Worm (Caenorhabditis elegans) whole organism, L4 larva: Measurements from ENCODE around the gene cyp-35A2.
A peak's percentile ranks its signal among the peaks of the same experiment; 100 is the strongest.
"Not testable (repeated sequence)": the region's sequence is repeated elsewhere in the genome, so short reads cannot be mapped to it uniquely, and the experiment has no call there.

ENCODE experiments used
- F10B5.3 ChIP-seq: sonication (generic microtip); optimal IDR thresholded peaks from 2 replicates; lab custom pipeline; 2016; ENCODE audit warnings: mild to moderate bottlenecking, missing genetic modification characterization, missing compliant biosample characterization
- F26F4.8 ChIP-seq: fragments of 200-800 bp; sonication (Bioruptor generic); conservative IDR thresholded peaks from 2 replicates; pipeline ENCODE4 v1.3.6; 2022; ENCODE audit warnings: missing genetic modification characterization, missing compliant biosample characterization
- F44E2.7 ChIP-seq: fragments of 200-800 bp; sonication (Bioruptor generic); IDR thresholded peaks from 2 replicates; pipeline ENCODE4 v2.1.2; 2022; ENCODE audit warnings: missing genetic modification characterization, missing compliant biosample characterization
- T20F7.1 ChIP-seq: fragments of 200-800 bp; sonication (Bioruptor generic); optimal IDR thresholded peaks from 2 replicates; lab custom pipeline; 2018; ENCODE audit warnings: mild to moderate bottlenecking, missing genetic modification characterization, missing compliant biosample characterization
- Y105C5A.15 ChIP-seq: fragments of 200-800 bp; sonication (Bioruptor generic); IDR thresholded peaks from 2 replicates; pipeline ENCODE4 v1.3.6; 2022; ENCODE audit warnings: missing genetic modification characterization, missing compliant biosample characterization
- aha-1 ChIP-seq: fragments of 150-350 bp; peaks from one replicate; lab custom pipeline; 2014; ENCODE audit warnings: missing biosample characterization, missing genetic modification characterization
- aly-2 ChIP-seq: sonication (generic microtip); optimal IDR thresholded peaks from 2 replicates; lab custom pipeline; 2018; ENCODE audit warnings: missing biosample characterization, missing genetic modification characterization
- ama-1 ChIP-seq: fragments of 150-350 bp; optimal IDR thresholded peaks from 2 replicates; lab custom pipeline; 2014; ENCODE audit warnings: inconsistent platforms, mixed read lengths
- ceh-82 ChIP-seq: sonication (generic microtip); optimal IDR thresholded peaks from 2 replicates; lab custom pipeline; 2017; ENCODE audit warnings: missing biosample characterization, missing genetic modification characterization
- daf-12 ChIP-seq: fragments of 150-350 bp; optimal IDR thresholded peaks from 2 replicates; lab custom pipeline; 2014; ENCODE audit warnings: missing biosample characterization, missing genetic modification reagents, missing genetic modification characterization
- dpl-1 ChIP-seq: fragments of 150-350 bp; optimal IDR thresholded peaks from 2 replicates; lab custom pipeline; 2014; ENCODE audit warnings: missing biosample characterization, missing genetic modification reagents, missing genetic modification characterization
- duxl-1 ChIP-seq: sonication (generic microtip); optimal IDR thresholded peaks from 2 replicates; lab custom pipeline; 2016; ENCODE audit warnings: mild to moderate bottlenecking, missing genetic modification characterization, moderate library complexity, missing compliant biosample characterization; ENCODE audit not compliant: poor library complexity
- egl-27 ChIP-seq: sonication (generic microtip); optimal IDR thresholded peaks from 3 replicates; lab custom pipeline; 2017; ENCODE audit warnings: missing biosample characterization, missing genetic modification reagents, missing genetic modification characterization
- fkh-10 ChIP-seq: fragments of 150-350 bp; optimal IDR thresholded peaks from 2 replicates; lab custom pipeline; 2014; ENCODE audit warnings: missing biosample characterization, missing genetic modification reagents, missing genetic modification characterization
- hlh-30 ChIP-seq: sonication (generic microtip); optimal IDR thresholded peaks from 2 replicates; lab custom pipeline; 2017; ENCODE audit warnings: antibody characterized with exemption, mild to moderate bottlenecking, missing genetic modification characterization, missing compliant biosample characterization; ENCODE audit not compliant: insufficient read depth
- madf-9 ChIP-seq: fragments of 200-800 bp; sonication (Bioruptor generic); conservative IDR thresholded peaks from 2 replicates; pipeline ENCODE4 v1.3.6; 2022; ENCODE audit warnings: missing genetic modification reagents, missing genetic modification characterization, missing compliant biosample characterization
- mes-2 ChIP-seq: sonication (generic microtip); optimal IDR thresholded peaks from 2 replicates; lab custom pipeline; 2016; ENCODE audit warnings: missing genotype, mild to moderate bottlenecking, missing genetic modification characterization, missing compliant biosample characterization; ENCODE audit not compliant: poor library complexity, severe bottlenecking
- mxl-2 ChIP-seq: fragments of 200-800 bp; sonication (Bioruptor generic); conservative IDR thresholded peaks from 2 replicates; pipeline ENCODE4 v1.3.6; 2022; ENCODE audit warnings: missing genetic modification reagents, missing genetic modification characterization, missing compliant biosample characterization
- nhr-10 ChIP-seq: fragments of 150-350 bp; optimal IDR thresholded peaks from 2 replicates; lab custom pipeline; 2014; ENCODE audit warnings: missing biosample characterization, missing genetic modification characterization
- nhr-102 ChIP-seq: sonication (generic microtip); optimal IDR thresholded peaks from 2 replicates; lab custom pipeline; 2016; ENCODE audit warnings: mild to moderate bottlenecking, missing genetic modification characterization, moderate library complexity, missing compliant biosample characterization
- nhr-6 ChIP-seq: fragments of 150-350 bp; optimal IDR thresholded peaks from 2 replicates; lab custom pipeline; 2014; ENCODE audit warnings: missing biosample characterization, missing genetic modification characterization
- nhr-77 ChIP-seq: fragments of 150-350 bp; optimal IDR thresholded peaks from 2 replicates; lab custom pipeline; 2014; ENCODE audit warnings: missing biosample characterization, missing genetic modification characterization
- php-3 ChIP-seq: fragments of 200-800 bp; sonication (Bioruptor generic); IDR thresholded peaks from 2 replicates; pipeline ENCODE4 v1.3.6; 2022; ENCODE audit warnings: missing genetic modification reagents, missing genetic modification characterization, missing compliant biosample characterization
- pqm-1 ChIP-seq: sonication (generic microtip); optimal IDR thresholded peaks from 2 replicates; lab custom pipeline; 2017; ENCODE audit warnings: missing biosample characterization, missing genetic modification characterization
- spr-1 ChIP-seq: sonication (generic microtip); optimal IDR thresholded peaks from 2 replicates; lab custom pipeline; 2016; ENCODE audit warnings: mild to moderate bottlenecking, missing genetic modification characterization, missing compliant biosample characterization
- spr-3 ChIP-seq: fragments of 200-800 bp; sonication (Bioruptor generic); optimal IDR thresholded peaks from 2 replicates; lab custom pipeline; 2018; ENCODE audit warnings: mild to moderate bottlenecking, missing genetic modification characterization, missing compliant biosample characterization
- tag-97 ChIP-seq: fragments of 200-800 bp; sonication (Bioruptor generic); IDR thresholded peaks from 2 replicates; pipeline ENCODE4 v1.3.6; 2022; ENCODE audit warnings: missing genetic modification characterization, missing compliant biosample characterization
- unc-130 ChIP-seq: sonication (generic microtip); optimal IDR thresholded peaks from 2 replicates; lab custom pipeline; 2016; ENCODE audit warnings: missing genetic modification reagents, missing genetic modification characterization, missing compliant biosample characterization
- unc-62 ChIP-seq, 3 experiments: fragments of 150-350 bp in 1 of 3; sonication (generic microtip); optimal IDR thresholded peaks in 2 of 3; peaks in 1 of 3; 1 replicate in 1 of 3; 2 replicates in 2 of 3; lab custom pipeline; 2014 to 2017; ENCODE audit warnings: missing biosample characterization in 3 of 3, missing genetic modification characterization in 3 of 3, missing genetic modification reagents in 3 of 3, missing genotype in 1 of 3
- zfp-2 ChIP-seq: sonication (generic microtip); optimal IDR thresholded peaks from 2 replicates; lab custom pipeline; 2016; ENCODE audit warnings: mild to moderate bottlenecking, missing genetic modification characterization, missing compliant biosample characterization
- zfp-3 ChIP-seq: fragments of 200-800 bp; sonication (Bioruptor generic); conservative IDR thresholded peaks from 2 replicates; pipeline ENCODE4 v1.3.6; 2022; ENCODE audit warnings: missing genetic modification reagents, missing genetic modification characterization, missing compliant biosample characterization

Gene cyp-35A2

DNA sequence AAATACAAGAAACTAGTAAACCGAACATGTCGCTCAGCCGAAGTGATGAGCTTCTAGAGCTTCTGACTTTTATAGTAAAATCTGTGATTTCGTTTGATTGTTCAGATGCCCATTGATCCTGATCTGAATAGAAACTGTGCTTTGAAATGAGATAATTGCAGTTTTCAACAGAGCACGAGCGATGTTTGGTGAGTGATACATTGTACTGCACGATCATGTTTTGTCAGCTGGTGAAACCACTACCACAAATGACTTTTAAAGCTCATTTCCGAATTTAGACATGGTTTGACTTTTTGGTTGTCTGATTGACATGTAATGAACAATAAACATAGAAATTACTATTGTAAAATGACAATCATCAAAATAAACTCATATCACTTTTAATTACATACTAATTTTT is 8.5 kb downstream of the cyp-35A2 start, which contains the start of gene tag-293:
TSS of gene tag-293 (minus strand) at position 101 of the 400 bp plus-strand sequence.
- TF ChIP-seq egl-27 (no peak), ama-1 (lab: Kevin White, UChicago) (no peak), unc-62 (GFP tag; optimal IDR thresholded peaks at IDR 0.05 in 1 of 2; lab: Kevin White, UChicago) (no peak), unc-62 (tag; optimal IDR thresholded peaks at IDR 0.05; lab: Kevin White, UChicago) (no peak), tag-97 (GFP tag; lab: Robert Waterston, UW) (no peak), spr-3 (GFP tag; lab: Kevin White, UChicago) (no peak), nhr-77 (tag; lab: Kevin White, UChicago) (no peak), T20F7.1 (GFP tag; lab: Kevin White, UChicago) (no peak), hlh-30 (tag; lab: Kevin White, UChicago) (no peak), pqm-1 (no peak), daf-12 (tag; lab: Kevin White, UChicago) (no peak), F44E2.7 (GFP tag; lab: Robert Waterston, UW) (no peak), madf-9 (GFP tag; lab: Robert Waterston, UW) (no peak), dpl-1 (GFP tag; lab: Kevin White, UChicago) (no peak), unc-130 (GFP tag; lab: Kevin White, UChicago) (no peak), F26F4.8 (no peak)

DNA sequence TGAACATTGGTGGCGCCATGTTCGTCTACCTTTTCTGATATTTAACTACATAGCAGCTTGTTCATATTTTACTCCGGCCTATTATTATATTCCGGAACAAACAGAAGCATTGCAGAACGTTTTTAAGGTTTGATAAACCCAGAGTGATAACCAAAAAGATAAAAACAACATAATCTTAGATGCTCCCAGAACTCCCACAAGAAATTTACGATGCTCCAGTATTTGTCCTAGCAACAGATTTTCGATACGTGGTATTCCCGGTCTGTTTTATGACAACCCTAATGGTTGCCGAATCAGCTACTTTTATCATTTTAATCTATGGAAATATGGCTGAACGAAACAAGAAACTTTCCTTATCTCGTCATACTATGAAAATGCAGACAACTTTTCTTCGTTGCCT is 10.4 kb downstream of the cyp-35A2 start:
- TF ChIP-seq zfp-3 (GFP tag; lab: Robert Waterston, UW) (no peak), nhr-77 (tag; lab: Kevin White, UChicago) (no peak), unc-62 (GFP tag; optimal IDR thresholded peaks at IDR 0.05 in 1 of 2; lab: Kevin White, UChicago) (peak in 1 of 2 experiments; percentile 92), unc-62 (tag; optimal IDR thresholded peaks at IDR 0.05; lab: Kevin White, UChicago) (no peak)

DNA sequence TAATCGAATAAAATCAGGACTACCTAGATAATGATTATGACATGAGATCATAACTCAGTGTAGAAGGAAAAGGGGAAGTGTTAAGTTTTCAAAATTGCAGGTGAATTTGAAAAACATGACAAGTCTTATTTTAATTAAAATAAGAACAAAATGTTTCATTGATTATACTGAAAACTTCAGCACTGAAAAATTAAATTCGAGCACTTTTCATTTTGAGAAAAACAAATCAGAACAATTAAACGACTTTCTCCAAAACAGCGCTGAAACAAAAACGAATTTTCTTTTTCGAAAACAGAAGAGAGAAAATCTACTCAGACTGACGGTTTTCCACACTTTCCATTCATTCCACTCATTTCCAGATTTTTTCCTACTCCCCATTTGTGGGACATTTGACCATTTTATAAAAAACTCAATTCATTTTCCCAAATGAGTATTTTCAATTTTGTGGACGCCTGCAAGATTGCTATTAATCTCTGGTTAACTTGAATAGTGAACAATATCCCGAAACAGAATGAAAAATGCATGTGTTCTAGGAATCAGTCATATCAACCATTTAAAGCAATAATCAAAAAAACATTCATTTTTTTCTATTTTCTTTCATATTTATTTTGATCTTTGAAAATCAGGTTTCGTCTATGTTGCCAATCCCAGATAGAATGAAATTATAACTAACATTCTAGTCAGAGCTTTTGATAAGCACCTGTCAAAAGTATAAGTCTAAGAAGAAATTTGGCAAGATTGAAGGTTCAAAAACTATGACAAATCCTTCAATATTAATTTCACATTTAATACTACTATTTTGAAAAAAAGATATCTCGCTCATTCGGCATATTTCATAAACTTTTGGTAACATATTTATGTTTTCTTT is 11.6 kb downstream of the cyp-35A2 start, which contains the start of the genes srh-231 and srh-275:
TSS of gene srh-231 (minus strand) at position 51 of the 868 bp plus-strand sequence.
TSS of gene srh-275 (plus strand) at position 818 of the 868 bp plus-strand sequence.
- TF ChIP-seq aha-1 (tag; lab: Kevin White, UChicago) (peak; percentile 92), mxl-2 (GFP tag; lab: Robert Waterston, UW) (no peak)
- TF ChIP-seq, all 104 proteins: peak for 1

DNA sequence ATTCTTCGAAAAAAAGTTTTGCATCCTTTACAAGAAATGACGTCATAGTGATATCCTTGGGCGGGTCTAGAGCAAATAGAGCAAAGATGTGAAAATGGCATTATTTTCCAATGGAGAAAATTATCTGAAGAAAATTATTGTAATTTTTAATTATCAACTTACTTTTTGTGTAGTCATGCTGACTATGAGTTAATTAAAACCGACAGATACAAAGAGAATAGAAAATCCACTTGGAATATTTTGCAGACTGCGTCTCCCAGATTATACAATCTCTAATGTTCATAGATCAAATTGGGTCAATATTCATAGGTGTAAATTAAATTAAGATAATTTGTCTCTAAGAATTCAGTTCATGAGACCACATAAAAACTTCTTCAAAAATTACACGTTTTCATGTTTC is 14.4 kb downstream of the cyp-35A2 start, which contains the start of gene nhr-149:
TSS of gene nhr-149 (minus strand) at position 101 of the 400 bp plus-strand sequence.
- TF ChIP-seq ama-1 (lab: Kevin White, UChicago) (no peak), fkh-10 (no peak), zfp-2 (tag; lab: Kevin White, UChicago) (no peak), dpl-1 (GFP tag; lab: Kevin White, UChicago) (no peak), spr-1 (no peak), madf-9 (GFP tag; lab: Robert Waterston, UW) (no peak), F10B5.3 (no peak), nhr-10 (no peak), nhr-102 (no peak)

DNA sequence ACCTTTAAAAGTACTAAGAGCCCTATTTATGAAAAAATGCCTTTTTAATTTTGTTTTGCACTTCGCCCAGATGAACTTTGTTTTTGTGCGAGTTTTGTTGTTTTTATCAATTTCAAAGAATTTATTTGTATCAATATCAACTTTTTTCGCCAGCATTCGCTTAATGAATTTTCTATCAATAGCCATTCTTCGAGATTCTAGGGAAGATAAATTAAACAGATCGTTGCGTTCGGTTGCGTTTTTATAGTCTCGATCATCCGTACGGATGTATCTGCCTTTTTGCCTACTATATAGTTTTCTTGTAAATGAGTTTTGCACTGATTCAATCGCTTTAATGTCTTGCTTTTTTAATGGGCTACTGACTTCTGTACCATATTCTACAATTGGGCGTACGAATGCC is 18.5 kb downstream of the cyp-35A2 start, which contains the start of gene nhr-147:
TSS of gene nhr-147 (plus strand) at position 301 of the 400 bp plus-strand sequence.
- not testable (repeated sequence) for TF ChIP-seq Y105C5A.15 (GFP tag; lab: Robert Waterston, UW); mes-2 (tag; lab: Kevin White, UChicago); aly-2 (tag; lab: Kevin White, UChicago)

DNA sequence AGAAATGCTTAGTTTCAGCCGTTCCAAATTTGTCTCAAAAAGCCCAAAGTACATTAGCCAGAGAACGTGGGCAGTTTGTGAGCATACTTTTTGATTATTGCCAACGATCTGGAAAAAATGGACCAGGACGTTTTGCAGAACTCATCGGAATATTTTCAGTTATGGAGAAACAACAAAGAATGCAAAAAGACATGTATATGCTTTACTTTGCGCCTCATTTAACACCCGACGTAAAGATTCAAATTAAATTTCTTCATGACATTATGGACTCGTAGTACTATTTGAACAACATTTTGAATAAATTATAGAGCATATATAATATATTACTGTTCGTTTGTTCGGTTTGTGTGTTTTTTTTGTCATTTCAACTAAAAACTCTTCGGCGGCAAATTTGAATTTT is 20.5 kb downstream of the cyp-35A2 start, which contains the start of gene srh-244:
TSS of gene srh-244 (plus strand) at position 301 of the 400 bp plus-strand sequence.
- TF ChIP-seq ceh-82 (tag; lab: Kevin White, UChicago), result no peak
- no peak for TF ChIP-seq F10B5.3
- no peak for TF ChIP-seq php-3 (GFP tag; lab: Robert Waterston, UW)
- TF ChIP-seq spr-3 (GFP tag; lab: Kevin White, UChicago), result no peak
- peak in 1 of 2 experiments; percentile 62 for TF ChIP-seq unc-62 (GFP tag; optimal IDR thresholded peaks at IDR 0.05 in 1 of 2; lab: Kevin White, UChicago)
- TF ChIP-seq unc-62 (tag; optimal IDR thresholded peaks at IDR 0.05; lab: Kevin White, UChicago), result no peak
- no peak for TF ChIP-seq nhr-6
- no peak for TF ChIP-seq duxl-1
